Fruit fly (Drosophila melanogaster) whole organism, wandering third instar larva: ENCODE measurements around the gene simj.

Experiments
- CG9705 ChIP-seq: fragments of 200-800 bp; sonication (Bioruptor generic); optimal IDR thresholded peaks from 2 replicates; lab custom pipeline; 2018; ENCODE audit warnings: missing biosample characterization, mild to moderate bottlenecking, missing genetic modification characterization
- Dif ChIP-seq: fragments of 200-275, 200-300 bp; sonication (Bioruptor generic); optimal IDR thresholded peaks from 2 replicates; lab custom pipeline; 2018; ENCODE audit warnings: missing biosample characterization, missing genetic modification characterization; ENCODE audit not compliant: partially characterized antibody
- GATAd ChIP-seq: sonication (Bioruptor generic); optimal IDR thresholded peaks from 2 replicates; lab custom pipeline; 2016; ENCODE audit warnings: missing biosample characterization, missing genetic modification characterization
- Hnf4 ChIP-seq: fragments of 200-800 bp; sonication (Bioruptor generic); optimal IDR thresholded peaks from 2 replicates; lab custom pipeline; 2016; ENCODE audit warnings: missing biosample characterization, mild to moderate bottlenecking, missing genetic modification characterization
- br ChIP-seq: fragments of 200-800 bp; sonication (Bioruptor generic); optimal IDR thresholded peaks from 2 replicates; lab custom pipeline; 2016; ENCODE audit warnings: missing biosample characterization, missing genetic modification characterization
- dl ChIP-seq, 2 experiments: fragments of 175-275, 200-275 bp in 1 of 2; fragments of 200-275 bp in 1 of 2; sonication (Bioruptor generic); optimal IDR thresholded peaks; lab custom pipeline; 2018; ENCODE audit warnings: mild to moderate bottlenecking in 2 of 2, missing biosample characterization in 2 of 2, missing genetic modification characterization in 2 of 2, moderate library complexity in 2 of 2; ENCODE audit not compliant: partially characterized antibody in 2 of 2, insufficient read depth in 1 of 2
- jim ChIP-seq: fragments of 175-275, 200-325 bp; sonication (Bioruptor generic); optimal IDR thresholded peaks from 2 replicates; lab custom pipeline; 2016; ENCODE audit warnings: missing biosample characterization, mild to moderate bottlenecking, missing genetic modification characterization
- pan ChIP-seq: fragments of >200 bp; optimal IDR thresholded peaks from 2 replicates; lab custom pipeline; 2017
- sage ChIP-seq: fragments of 200-800 bp; sonication (Bioruptor generic); optimal IDR thresholded peaks from 2 replicates; lab custom pipeline; 2016; ENCODE audit warnings: missing biosample characterization, mild to moderate bottlenecking, missing genetic modification characterization
- sv ChIP-seq: fragments of 200-800 bp; sonication (Bioruptor generic); optimal IDR thresholded peaks from 3 replicates; lab custom pipeline; 2016; ENCODE audit warnings: missing biosample characterization, missing genetic modification characterization
- usp ChIP-seq: fragments of >200 bp; optimal IDR thresholded peaks from 2 replicates; lab custom pipeline; 2017; ENCODE audit warnings: missing biosample characterization, missing genetic modification characterization

DNA sequence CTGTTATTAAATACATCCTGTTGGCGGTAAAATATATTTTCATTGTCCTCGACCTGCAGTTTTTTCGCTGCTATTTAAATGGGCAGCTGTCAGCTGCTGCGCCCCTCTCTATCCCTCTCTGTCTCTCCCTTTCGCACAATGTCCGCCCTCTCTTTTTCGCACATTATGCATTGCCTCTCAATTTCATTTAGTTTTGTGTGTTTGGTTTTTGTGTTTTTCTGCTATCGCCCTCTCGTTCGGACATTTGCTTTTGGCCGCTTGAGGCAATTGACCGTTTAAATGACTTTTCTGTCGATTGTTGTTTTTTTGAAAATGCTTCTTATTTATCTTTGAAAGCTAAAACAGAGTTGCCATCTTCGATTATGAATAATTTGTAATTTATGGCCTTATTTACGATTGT is 10.4 kb downstream of the simj start:
- TF ChIP-seq dl (GFP tag; optimal IDR thresholded peaks at IDR 0.05; lab: Kevin White, UChicago; ENCODE audit: insufficient read depth in 1 of 2, partially characterized antibody in 2 of 2) (no peak), GATAd (GFP tag; lab: Kevin White, UChicago) (no peak), CG9705 (no peak), usp (GFP tag; lab: Kevin White, UChicago) (no peak), Dif (GFP tag; lab: Kevin White, UChicago) (no peak), Hnf4 (GFP tag; lab: Kevin White, UChicago) (no peak), jim (GFP tag; lab: Kevin White, UChicago) (no peak), pan (lab: Kevin White, UChicago) (no peak), br (GFP tag; lab: Kevin White, UChicago) (no peak), sv (no peak), sage (GFP tag; lab: Kevin White, UChicago) (no peak)
